Fruit fly (Drosophila melanogaster) whole organism, prepupa: Measurements from ENCODE around the gene Obp73a.
A peak's percentile ranks its signal among the peaks of the same experiment; 100 is the strongest.

Experiments
- Blimp-1 ChIP-seq: fragments of 200-800 bp; sonication (Bioruptor generic); optimal IDR thresholded peaks from 3 replicates; lab custom pipeline; 2017; ENCODE audit warnings: missing biosample characterization, missing genetic modification characterization, mild to moderate bottlenecking, moderate library complexity, missing genetic modification reagents
- CG8632 ChIP-seq: fragments of 200-800 bp; sonication (Bioruptor generic); optimal IDR thresholded peaks from 3 replicates; lab custom pipeline; 2016; ENCODE audit warnings: missing biosample characterization, missing genetic modification characterization
- Eip93F ChIP-seq: fragments of 200-800 bp; sonication (Bioruptor generic); optimal IDR thresholded peaks from 2 replicates; lab custom pipeline; 2016; ENCODE audit warnings: missing biosample characterization, mild to moderate bottlenecking, missing genetic modification characterization
- Ets96B ChIP-seq: fragments of 200-800 bp; optimal IDR thresholded peaks from 2 replicates; lab custom pipeline; 2019; ENCODE audit warnings: missing biosample characterization, mild to moderate bottlenecking, missing genetic modification characterization, moderate library complexity
- Gug ChIP-seq: fragments of 200-800 bp; sonication (Bioruptor generic); IDR thresholded peaks from 2 replicates; pipeline ENCODE4 v1.3.6; 2022; ENCODE audit warnings: missing biosample characterization, missing genetic modification characterization
- lz ChIP-seq: fragments of 200-800 bp; sonication (Bioruptor generic); optimal IDR thresholded peaks from 3 replicates; lab custom pipeline; 2016; ENCODE audit warnings: missing biosample characterization, missing genetic modification characterization
- topi ChIP-seq: fragments of 200-800 bp; sonication (Bioruptor generic); optimal IDR thresholded peaks from 3 replicates; lab custom pipeline; 2016; ENCODE audit warnings: missing biosample characterization, missing genetic modification characterization

DNA sequence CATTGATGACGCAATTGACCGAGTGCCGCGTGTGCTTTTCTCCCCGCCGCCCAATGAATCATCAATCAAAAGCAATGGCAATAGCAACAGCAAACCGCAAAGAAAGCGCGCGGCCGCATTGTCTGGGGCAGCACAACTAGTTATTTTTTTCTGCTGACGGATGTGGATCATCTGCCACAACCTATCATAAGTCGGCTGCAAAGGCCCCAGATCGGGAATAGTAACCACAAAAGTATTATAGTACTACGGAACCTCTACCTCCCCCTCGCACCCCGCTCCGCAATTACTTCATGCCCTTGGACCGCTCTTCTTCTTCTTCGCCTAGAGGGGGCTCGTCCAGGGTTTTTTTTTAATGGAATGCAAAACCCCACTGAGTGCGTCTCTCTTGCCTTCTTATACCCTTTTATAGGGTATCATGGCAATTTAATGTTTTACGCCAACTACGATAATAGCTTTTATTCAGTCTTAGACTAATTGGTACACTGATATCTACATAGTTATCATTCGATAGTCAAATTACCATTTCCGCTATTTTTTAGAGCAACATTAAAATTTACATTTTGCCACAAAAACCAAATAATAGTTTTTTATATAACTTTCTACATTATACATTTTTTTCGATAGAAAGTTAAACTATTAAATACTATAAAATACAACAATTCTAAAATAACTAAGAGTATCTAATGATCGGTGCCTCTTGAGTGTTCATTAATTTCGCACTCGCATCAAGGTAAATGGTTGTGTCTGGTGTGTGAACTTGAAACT is 12.0 kb downstream of the Obp73a start:
- no peak for TF ChIP-seq Blimp-1 (GFP tag; lab: Kevin White, UChicago)
- TF ChIP-seq Gug (GFP tag; lab: Robert Waterston, UW): no peak
- TF ChIP-seq lz (GFP tag; lab: Kevin White, UChicago): no peak
- no peak for TF ChIP-seq topi
- TF ChIP-seq Ets96B (tag; lab: Kevin White, UChicago): peak; percentile 0
- peak; percentile 29 for TF ChIP-seq CG8632 (GFP tag; lab: Kevin White, UChicago)
- no peak for TF ChIP-seq Eip93F
